Worm (Caenorhabditis elegans): ENCODE data around the gene chil-4.

DNA sequence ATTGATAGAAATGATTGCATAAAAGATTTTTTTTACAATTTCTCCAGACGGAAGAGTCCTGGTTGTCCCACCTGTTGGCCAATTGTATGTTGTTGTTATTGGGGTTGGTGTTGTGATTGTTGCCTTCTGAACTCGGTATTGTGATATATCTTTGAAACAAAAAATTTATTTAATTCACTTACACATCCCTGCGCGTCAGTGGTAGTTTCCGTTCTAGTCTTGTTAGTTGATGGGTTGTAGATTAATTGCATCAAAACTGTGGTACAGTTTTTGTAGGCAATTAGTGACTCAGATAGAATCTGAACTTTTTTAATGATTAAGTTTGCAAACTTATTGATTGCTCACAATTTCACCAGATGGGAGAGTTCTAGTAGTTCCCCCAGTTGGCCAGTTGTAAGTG, 48.9 kb upstream of the chil-4 start:
- TF ChIP-seq him-1 (tag; optimal IDR thresholded peaks at IDR 0.05) (no peak), W03F9.2 (tag; optimal IDR thresholded peaks at IDR 0.05) (no peak), dao-5 (tag; optimal IDR thresholded peaks at IDR 0.05) (no peak)

Measured in whole organism, L4/young adult.